Worm (Caenorhabditis elegans) whole organism, young adult: ENCODE results near the gene F58G1.3.

ENCODE experiments used
- B0035.1 ChIP-seq: sonication (generic microtip); optimal IDR thresholded peaks from 2 replicates; lab custom pipeline; 2016; ENCODE audit warnings: missing genetic modification characterization, mild to moderate bottlenecking, missing compliant biosample characterization, missing genotype, missing genetic modification reagents
- C06A6.2 ChIP-seq: fragments of 200-800 bp; sonication (Bioruptor generic); conservative IDR thresholded peaks from 2 replicates; pipeline ENCODE4 v1.3.6; 2022; ENCODE audit warnings: missing genetic modification characterization, missing compliant biosample characterization
- D2030.7 ChIP-seq: fragments of 200-800 bp; sonication (Bioruptor generic); IDR thresholded peaks from 2 replicates; pipeline ENCODE4 v1.3.6; 2022; ENCODE audit warnings: missing genetic modification reagents, missing genetic modification characterization, missing compliant biosample characterization
- F55B11.4 ChIP-seq: sonication (generic microtip); optimal IDR thresholded peaks from 2 replicates; lab custom pipeline; 2016; ENCODE audit warnings: missing compliant biosample characterization, missing genetic modification characterization, borderline replicate concordance; ENCODE audit not compliant: insufficient read depth
- T26A5.8 ChIP-seq: sonication (generic microtip); optimal IDR thresholded peaks from 2 replicates; lab custom pipeline; 2016; ENCODE audit warnings: missing genetic modification characterization, missing compliant biosample characterization
- Y56A3A.18 ChIP-seq: fragments of 200-800 bp; sonication (Bioruptor generic); IDR thresholded peaks from 2 replicates; pipeline ENCODE4 v1.3.6; 2022; ENCODE audit warnings: missing genetic modification reagents, missing genetic modification characterization, missing compliant biosample characterization
- ZK185.1 ChIP-seq: sonication (generic microtip); optimal IDR thresholded peaks from 2 replicates; lab custom pipeline; 2016; ENCODE audit warnings: mild to moderate bottlenecking, missing genetic modification characterization, missing compliant biosample characterization; ENCODE audit not compliant: poor library complexity, severe bottlenecking
- ama-1 ChIP-seq, 3 experiments: fragments of 150-350 bp in 1 of 3; sonication (generic microtip) in 2 of 3; optimal IDR thresholded peaks; 2 replicates each; lab custom pipeline; 2014 to 2018; ENCODE audit warnings: missing biosample characterization in 2 of 3, missing genetic modification characterization in 2 of 3, missing genetic modification reagents in 2 of 3
- aptf-3 ChIP-seq: fragments of 200-800 bp; sonication (Bioruptor generic); IDR thresholded peaks from 2 replicates; pipeline ENCODE4 v1.3.6; 2022; ENCODE audit warnings: missing genetic modification characterization, missing compliant biosample characterization
- attf-3 ChIP-seq: fragments of 200-800 bp; sonication (Bioruptor generic); conservative IDR thresholded peaks from 2 replicates; pipeline ENCODE4 v1.3.6; 2022; ENCODE audit warnings: missing genetic modification reagents, missing genetic modification characterization, missing compliant biosample characterization
- attf-6 ChIP-seq: fragments of 200-800 bp; sonication (Bioruptor generic); IDR thresholded peaks from 2 replicates; pipeline ENCODE4 v1.3.6; 2022; ENCODE audit warnings: missing genetic modification reagents, missing genetic modification characterization, missing compliant biosample characterization
- bed-1 ChIP-seq: fragments of 200-800 bp; sonication (Bioruptor generic); IDR thresholded peaks from 2 replicates; pipeline ENCODE4 v1.3.6; 2022; ENCODE audit warnings: missing genetic modification reagents, missing genetic modification characterization, missing compliant biosample characterization
- cebp-1 ChIP-seq, 2 experiments: fragments of 200-800 bp in 1 of 2; sonication (Bioruptor generic) in 1 of 2; sonication (generic microtip) in 1 of 2; IDR thresholded peaks in 1 of 2; optimal IDR thresholded peaks in 1 of 2; 2 replicates each; pipeline versions ENCODE4 v1.3.6 to Lab custom; 2017 to 2022; ENCODE audit warnings: missing compliant biosample characterization in 2 of 2, missing genetic modification characterization in 2 of 2, mild to moderate bottlenecking in 1 of 2, missing genetic modification reagents in 1 of 2, moderate library complexity in 1 of 2
- cebp-2 ChIP-seq: fragments of 200-800 bp; sonication (Bioruptor generic); IDR thresholded peaks from 2 replicates; pipeline ENCODE4 v1.3.6; 2022; ENCODE audit warnings: missing genetic modification characterization, missing compliant biosample characterization
- ceh-100 ChIP-seq: fragments of 200-800 bp; sonication (Bioruptor generic); IDR thresholded peaks from 2 replicates; pipeline ENCODE4 v1.3.6; 2022; ENCODE audit warnings: missing genetic modification reagents, missing genetic modification characterization, missing compliant biosample characterization
- ceh-40 ChIP-seq: fragments of 200-800 bp; sonication (Bioruptor generic); IDR thresholded peaks from 2 replicates; pipeline ENCODE4 v1.3.6; 2022; ENCODE audit warnings: missing genetic modification characterization, missing compliant biosample characterization
- ceh-79 ChIP-seq: sonication (generic microtip); optimal IDR thresholded peaks from 2 replicates; lab custom pipeline; 2017; ENCODE audit warnings: mild to moderate bottlenecking, missing genetic modification characterization, missing compliant biosample characterization
- ceh-91 ChIP-seq: fragments of 200-800 bp; sonication (Bioruptor generic); IDR thresholded peaks from 2 replicates; pipeline ENCODE4 v1.3.6; 2022; ENCODE audit warnings: missing genetic modification reagents, missing genetic modification characterization, missing compliant biosample characterization
- ets-4 ChIP-seq: fragments of 200-800 bp; sonication (Bioruptor generic); optimal IDR thresholded peaks from 2 replicates; lab custom pipeline; 2018; ENCODE audit warnings: mild to moderate bottlenecking, missing genetic modification characterization, missing compliant biosample characterization
- fkh-3 ChIP-seq: sonication (generic microtip); optimal IDR thresholded peaks from 2 replicates; lab custom pipeline; 2016; ENCODE audit warnings: mild to moderate bottlenecking, missing genetic modification characterization, missing compliant biosample characterization
- lag-1 ChIP-seq: fragments of 200-800 bp; sonication (Bioruptor generic); IDR thresholded peaks from 2 replicates; pipeline ENCODE4 v1.3.6; 2022; ENCODE audit warnings: missing genetic modification reagents, missing genetic modification characterization, missing compliant biosample characterization
- lin-26 ChIP-seq: fragments of 200-800 bp; sonication (Bioruptor generic); IDR thresholded peaks from 2 replicates; pipeline ENCODE4 v1.3.6; 2022; ENCODE audit warnings: missing genetic modification reagents, missing genetic modification characterization, missing compliant biosample characterization
- lin-35 ChIP-seq, 3 experiments: fragments of 150-350 bp in 2 of 3; sonication (generic microtip) in 1 of 3; optimal IDR thresholded peaks; 2 replicates each; lab custom pipeline; 2014 to 2018; ENCODE audit warnings: missing biosample characterization in 3 of 3, missing genetic modification characterization in 3 of 3, missing genetic modification reagents in 3 of 3
- lin-40 ChIP-seq: sonication (generic microtip); optimal IDR thresholded peaks from 2 replicates; lab custom pipeline; 2016; ENCODE audit warnings: missing genetic modification characterization, mild to moderate bottlenecking, missing compliant biosample characterization, missing genotype, missing genetic modification reagents
- lin-54 ChIP-seq: fragments of 200-800 bp; sonication (Bioruptor generic); optimal IDR thresholded peaks from 2 replicates; lab custom pipeline; 2018; ENCODE audit warnings: mild to moderate bottlenecking, missing genetic modification characterization, missing compliant biosample characterization
- lir-1 ChIP-seq: fragments of 200-800 bp; sonication (Bioruptor generic); conservative IDR thresholded peaks from 2 replicates; pipeline ENCODE4 v1.3.6; 2022; ENCODE audit warnings: missing genetic modification reagents, missing genetic modification characterization, missing compliant biosample characterization
- mcd-1 ChIP-seq: fragments of 200-800 bp; sonication (Bioruptor generic); IDR thresholded peaks from 2 replicates; pipeline ENCODE4 v1.3.6; 2022; ENCODE audit warnings: missing genetic modification reagents, missing genetic modification characterization, missing compliant biosample characterization
- mxl-1 ChIP-seq: sonication (generic microtip); optimal IDR thresholded peaks from 2 replicates; lab custom pipeline; 2016; ENCODE audit warnings: missing genetic modification characterization, missing compliant biosample characterization
- nhr-120 ChIP-seq: fragments of 200-800 bp; sonication (Bioruptor generic); IDR thresholded peaks from 2 replicates; pipeline ENCODE4 v1.3.6; 2022; ENCODE audit warnings: missing genetic modification characterization, missing compliant biosample characterization
- repo-1 ChIP-seq: sonication (generic microtip); optimal IDR thresholded peaks from 2 replicates; lab custom pipeline; 2017; ENCODE audit warnings: mild to moderate bottlenecking, missing genetic modification characterization, missing compliant biosample characterization
- sea-2 ChIP-seq: fragments of 200-800 bp; sonication (Bioruptor generic); IDR thresholded peaks from 2 replicates; pipeline ENCODE4 v1.3.6; 2022; ENCODE audit warnings: missing genetic modification characterization, missing compliant biosample characterization
- snpc-1.3 ChIP-seq: sonication (generic microtip); optimal IDR thresholded peaks from 2 replicates; lab custom pipeline; 2017; ENCODE audit warnings: missing genetic modification characterization, mild to moderate bottlenecking, missing compliant biosample characterization, antibody characterized with exemption, moderate library complexity, missing genotype, missing genetic modification reagents; ENCODE audit not compliant: insufficient read depth
- snpc-4 ChIP-seq, 5 experiments: fragments of 150-350 bp in 1 of 5; sonication (generic microtip) in 4 of 5; optimal IDR thresholded peaks; 2 replicates each; lab custom pipeline; 2014 to 2018; ENCODE audit warnings: missing genetic modification characterization in 5 of 5, missing biosample characterization in 3 of 5, antibody characterized with exemption in 2 of 5, mild to moderate bottlenecking in 2 of 5, missing compliant biosample characterization in 2 of 5, missing genotype in 2 of 5, moderate library complexity in 2 of 5, missing genetic modification reagents in 1 of 5
- somi-1 ChIP-seq: fragments of 200-800 bp; sonication (Bioruptor generic); optimal IDR thresholded peaks from 2 replicates; lab custom pipeline; 2018; ENCODE audit warnings: mild to moderate bottlenecking, missing genetic modification characterization, missing compliant biosample characterization
- sptf-2 ChIP-seq: fragments of 200-800 bp; sonication (Bioruptor generic); optimal IDR thresholded peaks from 2 replicates; lab custom pipeline; 2018; ENCODE audit warnings: mild to moderate bottlenecking, missing genetic modification characterization, missing compliant biosample characterization
- tbx-9 ChIP-seq: sonication (generic microtip); optimal IDR thresholded peaks from 2 replicates; lab custom pipeline; 2016; ENCODE audit warnings: borderline replicate concordance, missing genetic modification characterization, inconsistent platforms, missing compliant biosample characterization
- unc-130 ChIP-seq: sonication (generic microtip); optimal IDR thresholded peaks from 2 replicates; lab custom pipeline; 2016; ENCODE audit warnings: missing genetic modification reagents, missing genetic modification characterization, missing compliant biosample characterization
- xnd-1 ChIP-seq: sonication (generic microtip); optimal IDR thresholded peaks from 2 replicates; lab custom pipeline; 2016; ENCODE audit warnings: missing genotype, missing genetic modification reagents, missing genetic modification characterization, missing compliant biosample characterization
- zfh-2 ChIP-seq: fragments of 200-800 bp; sonication (Bioruptor generic); conservative IDR thresholded peaks from 2 replicates; pipeline ENCODE4 v1.3.6; 2022; ENCODE audit warnings: missing genetic modification reagents, missing genetic modification characterization, missing compliant biosample characterization
- ztf-25 ChIP-seq: fragments of 200-800 bp; sonication (Bioruptor generic); IDR thresholded peaks from 2 replicates; pipeline ENCODE4 v1.3.6; 2022; ENCODE audit warnings: missing genetic modification reagents, missing genetic modification characterization, missing compliant biosample characterization

F58G1.3 gene

ce11 chrII:12928241-12928640 lies at the start of gene F58G1.3:
Gene F58G1.3, minus strand, starts transcription at chrII:12928341.
- TF ChIP-seq tbx-9 (tag; lab: Kevin White, UChicago): no peak
- no peak for TF ChIP-seq ceh-40 (GFP tag; lab: Robert Waterston, UW)
- TF ChIP-seq repo-1 (tag; lab: Kevin White, UChicago): no peak
- TF ChIP-seq ztf-25: no peak
- no peak for TF ChIP-seq xnd-1 (tag; lab: Kevin White, UChicago)
- no peak for TF ChIP-seq aptf-3
- no peak for TF ChIP-seq mxl-1 (tag; lab: Kevin White, UChicago)
- no peak for TF ChIP-seq ceh-91 (GFP tag; lab: Robert Waterston, UW)
- no peak for TF ChIP-seq attf-6
- no peak for TF ChIP-seq lin-54
- no peak for TF ChIP-seq B0035.1 (tag; lab: Kevin White, UChicago)
- no peak for TF ChIP-seq snpc-1.3 (tag; lab: Kevin White, UChicago)
- TF ChIP-seq ets-4 (GFP tag; lab: Kevin White, UChicago): no peak
- TF ChIP-seq cebp-2 (GFP tag; lab: Robert Waterston, UW): no peak
- TF ChIP-seq D2030.7 (GFP tag; lab: Robert Waterston, UW): no peak

DNA sequence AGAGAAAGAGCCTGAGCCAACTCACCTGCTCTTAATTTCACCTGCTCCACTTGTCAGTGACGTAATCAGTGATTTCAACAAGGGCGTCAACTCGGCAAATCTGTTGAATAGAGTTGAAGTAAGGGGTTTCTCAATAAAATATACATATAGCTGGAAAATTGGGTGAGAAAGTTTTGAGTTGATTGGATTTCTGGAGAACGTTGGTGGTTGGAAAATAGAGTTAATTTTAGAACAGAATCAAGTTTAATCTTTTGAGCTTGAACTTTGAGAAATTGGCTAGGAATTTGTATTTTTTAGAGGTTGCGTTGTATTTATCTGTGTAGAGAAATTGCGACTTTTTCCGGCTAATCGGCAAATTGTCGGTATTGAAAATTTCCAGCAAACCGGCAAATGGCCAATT lies 41.5 kb upstream of the F58G1.3 start, which contains the start of gene Y38F1A.4:
Y38F1A.4 (minus strand) TSS at position 101 of the 400 bp plus-strand sequence.
- TF ChIP-seq bed-1 (GFP tag; lab: Robert Waterston, UW) (no peak), lin-26 (no peak), attf-3 (GFP tag; lab: Robert Waterston, UW) (no peak), ceh-79 (no peak), T26A5.8 (tag; lab: Kevin White, UChicago) (no peak), ama-1 (optimal IDR thresholded peaks at IDR 0.05; lab: Kevin White, UChicago) (no peak), ama-1 (GFP tag; optimal IDR thresholded peaks at IDR 0.05; lab: Kevin White, UChicago) (no peak), cebp-1 (GFP tag; IDR thresholded peaks at IDR 0.05; lab: Robert Waterston, UW) (no peak), cebp-1 (tag; optimal IDR thresholded peaks at IDR 0.05; lab: Kevin White, UChicago) (no peak), lin-35 (GFP tag; optimal IDR thresholded peaks at IDR 0.05; lab: Kevin White, UChicago) (no peak), lag-1 (GFP tag; lab: Robert Waterston, UW) (no peak), fkh-3 (tag; lab: Kevin White, UChicago) (no peak), lir-1 (GFP tag; lab: Robert Waterston, UW) (no peak), Y56A3A.18 (GFP tag; lab: Robert Waterston, UW) (no peak), unc-130 (GFP tag; lab: Kevin White, UChicago) (no peak), lin-40 (tag; lab: Kevin White, UChicago) (no peak), B0035.1 (tag; lab: Kevin White, UChicago) (no peak), somi-1 (GFP tag; lab: Kevin White, UChicago) (no peak)

DNA sequence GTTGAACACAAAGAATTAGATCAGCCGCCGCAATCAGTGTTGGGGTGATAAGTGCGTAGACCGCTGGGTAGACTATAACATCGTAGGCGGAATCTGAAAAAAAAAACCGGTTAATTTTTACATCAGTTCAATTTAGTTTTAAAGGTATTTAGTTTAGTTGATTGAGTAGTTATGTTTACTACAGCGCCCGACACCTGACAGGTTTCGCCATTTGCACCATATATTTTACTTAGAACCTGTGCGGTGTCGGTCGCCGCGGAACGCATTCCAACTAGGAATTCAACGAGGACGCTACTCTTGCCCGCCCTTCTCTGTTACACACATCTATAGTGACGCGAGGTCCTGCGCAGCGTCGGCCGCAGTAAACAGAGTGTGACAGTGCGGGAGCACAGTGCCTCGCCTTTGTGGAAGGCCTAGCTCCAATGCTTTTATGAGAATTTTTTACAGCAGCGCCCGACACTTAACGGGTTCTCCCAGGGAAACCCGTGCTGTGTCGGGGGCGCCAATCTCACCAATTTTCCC lies 40.4 kb upstream of the F58G1.3 start:
- TF ChIP-seq zfh-2: peak; percentile 40; the same call in 1 of the 2 replicates
- TF ChIP-seq sea-2 (GFP tag; lab: Robert Waterston, UW): no peak
- TF ChIP-seq snpc-4 (GFP tag; optimal IDR thresholded peaks at IDR 0.05; lab: Kevin White, UChicago): no peak
- TF ChIP-seq snpc-4 (tag; optimal IDR thresholded peaks at IDR 0.05; lab: Kevin White, UChicago): peak in 3 of 4 experiments; percentile 63 to 77 (median 72)
- no peak for TF ChIP-seq mcd-1 (GFP tag; lab: Robert Waterston, UW)
- TF ChIP-seq ceh-100 (GFP tag; lab: Robert Waterston, UW): no peak
- no peak for TF ChIP-seq xnd-1 (tag; lab: Kevin White, UChicago)
- no peak for TF ChIP-seq lir-1 (GFP tag; lab: Robert Waterston, UW)
- TF ChIP-seq C06A6.2: no peak
- TF ChIP-seq attf-3 (GFP tag; lab: Robert Waterston, UW): 0 out of 2 replicates have a peak, but pooled peaks have one; percentile 16
- no peak for TF ChIP-seq cebp-2 (GFP tag; lab: Robert Waterston, UW)
- TF ChIP-seq nhr-120 (GFP tag; lab: Robert Waterston, UW): no peak
- no peak for TF ChIP-seq ZK185.1 (tag; lab: Kevin White, UChicago)
- no peak for TF ChIP-seq cebp-1 (GFP tag; IDR thresholded peaks at IDR 0.05; lab: Robert Waterston, UW)
- TF ChIP-seq cebp-1 (tag; optimal IDR thresholded peaks at IDR 0.05; lab: Kevin White, UChicago): no peak
- TF ChIP-seq sptf-2 (GFP tag; lab: Kevin White, UChicago): no peak
- TF ChIP-seq F55B11.4 (tag; lab: Kevin White, UChicago): no peak
